Worm (Caenorhabditis elegans) whole organism, early embryonic: ENCODE data around the gene B0303.14.

Source experiments
- B0310.2 ChIP-seq: sonication (generic microtip); optimal IDR thresholded peaks from 2 replicates; lab custom pipeline; 2016; ENCODE audit warnings: mild to moderate bottlenecking, missing genetic modification characterization, missing compliant biosample characterization
- ama-1 ChIP-seq: fragments of 150-350 bp; optimal IDR thresholded peaks from 2 replicates; lab custom pipeline; 2014
- scrt-1 ChIP-seq: fragments of 200-800 bp; sonication (Bioruptor generic); IDR thresholded peaks from 2 replicates; pipeline ENCODE4 v1.3.6; 2022; ENCODE audit warnings: missing genetic modification characterization, missing compliant biosample characterization
- sea-1 ChIP-seq: fragments of 200-800 bp; sonication (Bioruptor generic); conservative IDR thresholded peaks from 2 replicates; pipeline ENCODE4 v1.3.6; 2022; ENCODE audit warnings: missing genetic modification characterization, missing compliant biosample characterization

ce11 chrIII:8731310-8731709, 15.3 kb upstream of the B0303.14 start, which contains the start of gene ZK370.4:
- no peak for TF ChIP-seq sea-1 (GFP tag; lab: Robert Waterston, UW)
- TF ChIP-seq ama-1 (lab: Kevin White, UChicago): no peak
- TF ChIP-seq B0310.2 (tag; lab: Kevin White, UChicago): no peak
- TF ChIP-seq scrt-1 (GFP tag; lab: Robert Waterston, UW): no peak
